Worm (Caenorhabditis elegans): Measurements from ENCODE around the gene str-135.
A peak's percentile ranks its signal among the peaks of the same experiment; 100 is the strongest.

Gene str-135

DNA sequence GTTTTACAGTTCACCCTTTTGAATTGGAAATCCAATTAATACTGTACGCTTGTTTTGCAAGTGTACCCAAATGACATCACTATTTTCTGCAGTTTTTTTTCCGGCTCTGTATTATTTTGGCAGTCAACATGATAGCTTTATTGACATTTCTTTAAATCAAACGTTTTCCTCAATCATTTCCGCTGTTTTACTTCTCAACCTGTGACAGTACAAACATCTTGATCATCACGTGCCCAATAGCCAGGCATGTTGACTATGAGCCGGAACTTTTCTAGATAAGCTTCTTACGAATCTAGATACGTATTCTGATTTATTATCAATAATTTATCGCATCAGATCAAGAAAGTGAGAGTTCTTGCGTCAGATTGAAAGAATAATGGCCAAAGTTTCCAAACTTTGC lies 10.8 kb downstream of the str-135 start (continued):
- TF ChIP-seq F10E7.11 (tag; optimal IDR thresholded peaks at IDR 0.05) (no peak), ets-4 (GFP tag; optimal IDR thresholded peaks at IDR 0.05) (peak; percentile 35), somi-1 (GFP tag; optimal IDR thresholded peaks at IDR 0.05) (no peak), snpc-4 (GFP tag; optimal IDR thresholded peaks at IDR 0.05) (no peak), snpc-4 (tag; optimal IDR thresholded peaks at IDR 0.05) (no peak), B0336.3 (GFP tag; IDR thresholded peaks at IDR 0.05) (0 out of 2 replicates have a peak, but pooled peaks have one; percentile 26), nhr-27 (tag; optimal IDR thresholded peaks at IDR 0.05) (no peak), hmg-1.2 (GFP tag; IDR thresholded peaks at IDR 0.05) (no peak), lin-54 (GFP tag; optimal IDR thresholded peaks at IDR 0.05) (no peak), ztf-28 (GFP tag; IDR thresholded peaks at IDR 0.05) (no peak), efl-1 (GFP tag; optimal IDR thresholded peaks at IDR 0.05) (no peak), C17E4.6 (GFP tag; IDR thresholded peaks at IDR 0.05) (no peak), F22D6.2 (tag; optimal IDR thresholded peaks at IDR 0.05) (no peak), snpc-3.4 (tag; optimal IDR thresholded peaks at IDR 0.05) (no peak), madf-3 (GFP tag; IDR thresholded peaks at IDR 0.05) (no peak), T26A5.8 (tag; optimal IDR thresholded peaks at IDR 0.05) (no peak), ccch-3 (GFP tag; optimal IDR thresholded peaks at IDR 0.05) (no peak), ztf-22 (GFP tag; optimal IDR thresholded peaks at IDR 0.05) (peak; percentile 19), Y53G8AR.9 (GFP tag; conservative IDR thresholded peaks at IDR 0.05) (no peak), nhr-80 (tag; optimal IDR thresholded peaks at IDR 0.05) (peak; percentile 69), madf-8 (GFP tag; conservative IDR thresholded peaks at IDR 0.05) (no peak), nhr-90 (tag; optimal IDR thresholded peaks at IDR 0.05) (peak; percentile 5), athp-1 (tag; optimal IDR thresholded peaks at IDR 0.05) (no peak), egl-44 (GFP tag; IDR thresholded peaks at IDR 0.05) (no peak), sdz-38 (tag; optimal IDR thresholded peaks at IDR 0.05) (no peak), hmg-20 (GFP tag; IDR thresholded peaks at IDR 0.05) (no peak), mcd-1 (GFP tag; IDR thresholded peaks at IDR 0.05) (no peak), mes-4 (tag; optimal IDR thresholded peaks at IDR 0.05) (no peak), Y56A3A.18 (GFP tag; IDR thresholded peaks at IDR 0.05) (no peak), hsf-1 (GFP tag; IDR thresholded peaks at IDR 0.05) (no peak), aptf-3 (GFP tag; IDR thresholded peaks at IDR 0.05) (no peak), snpc-1.3 (tag; optimal IDR thresholded peaks at IDR 0.05; ENCODE audit: insufficient read depth) (no peak), tbp1 (GFP tag; optimal IDR thresholded peaks at IDR 0.05) (peak; percentile 9), cebp-1 (GFP tag; IDR thresholded peaks at IDR 0.05) (no peak), cebp-1 (tag; optimal IDR thresholded peaks at IDR 0.05) (peak; percentile 16), D2030.7 (GFP tag; IDR thresholded peaks at IDR 0.05) (no peak), ztf-6 (GFP tag; IDR thresholded peaks at IDR 0.05) (no peak), bed-1 (GFP tag; IDR thresholded peaks at IDR 0.05) (no peak), attf-6 (GFP tag; IDR thresholded peaks at IDR 0.05) (no peak), ceh-27 (GFP tag; optimal IDR thresholded peaks at IDR 0.05) (no peak), egrh-3 (GFP tag; IDR thresholded peaks at IDR 0.05) (no peak), B0261.1 (tag; optimal IDR thresholded peaks at IDR 0.05) (no peak), hlh-26 (GFP tag; conservative IDR thresholded peaks at IDR 0.05) (no peak), unc-130 (GFP tag; optimal IDR thresholded peaks at IDR 0.05) (no peak), attf-3 (GFP tag; conservative IDR thresholded peaks at IDR 0.05) (no peak), unc-62 (GFP tag; optimal IDR thresholded peaks at IDR 0.05) (no peak)

All from whole organism, young adult.